Worm (Caenorhabditis elegans): ENCODE results near the gene fbxa-131.

- TF ChIP-seq pes-1 (GFP tag; IDR thresholded peaks at IDR 0.05) (no peak), tbx-37 (GFP tag; conservative IDR thresholded peaks at IDR 0.05) (no peak), ama-1 (optimal IDR thresholded peaks at IDR 0.05) (no peak), tra-4 (tag; optimal IDR thresholded peaks at IDR 0.05) (no peak), F13C5.2 (tag; optimal IDR thresholded peaks at IDR 0.05) (no peak), aly-1 (tag; optimal IDR thresholded peaks at IDR 0.05) (no peak), tbx-11 (GFP tag; IDR thresholded peaks at IDR 0.05) (no peak), flt-1 (GFP tag; IDR thresholded peaks at IDR 0.05) (no peak), hmbx-1 (tag; optimal IDR thresholded peaks at IDR 0.05) (no peak), ceh-13 (GFP tag; optimal IDR thresholded peaks at IDR 0.05) (no peak), ceh-36 (tag; optimal IDR thresholded peaks at IDR 0.05) (no peak), B0310.2 (tag; optimal IDR thresholded peaks at IDR 0.05) (no peak)
Measured at ce11 chrV:19759282-19759681, 21.1 kb downstream of the fbxa-131 start.

Measured in whole organism, early embryonic.